Worm (Caenorhabditis elegans): ENCODE data around the gene tbc-7.

- TF ChIP-seq him-1 (tag; optimal IDR thresholded peaks at IDR 0.05) (no peak), dao-5 (tag; optimal IDR thresholded peaks at IDR 0.05) (no peak), W03F9.2 (tag; optimal IDR thresholded peaks at IDR 0.05) (no peak)
Observed at ce11 chrX:5179874-5180273, 45.8 kb downstream of the tbc-7 start, which contains the start of gene sru-48.
